Worm (Caenorhabditis elegans): Measurements from ENCODE around the gene clh-2.
A peak's percentile ranks its signal among the peaks of the same experiment; 100 is the strongest.

clh-2 gene

ce11 chrII:11345570-11346029, 6.1 kb upstream of the clh-2 start, which contains the start of gene nduf-11 (continued):
- TF ChIP-seq elt-3 (tag; optimal IDR thresholded peaks at IDR 0.05) = no peak
- TF ChIP-seq ztf-1 (GFP tag; conservative IDR thresholded peaks at IDR 0.05) = no peak
- peak; percentile 77 for TF ChIP-seq sem-4 (tag; optimal IDR thresholded peaks at IDR 0.05)
- TF ChIP-seq sma-3 (GFP tag; optimal IDR thresholded peaks at IDR 0.05) = peak; percentile 84
- no peak for TF ChIP-seq blmp-1 (tag; optimal IDR thresholded peaks at IDR 0.05; ENCODE audit: insufficient read depth)
- TF ChIP-seq unc-39 (tag; optimal IDR thresholded peaks at IDR 0.05) = no peak
- no peak for TF ChIP-seq dmd-4 (tag; optimal IDR thresholded peaks at IDR 0.05)
- TF ChIP-seq egl-27 (tag; optimal IDR thresholded peaks at IDR 0.05) = peak; percentile 4
- TF ChIP-seq ztf-4 (tag; optimal IDR thresholded peaks at IDR 0.05) = peak; percentile 65
- TF ChIP-seq ztf-11 (tag; optimal IDR thresholded peaks at IDR 0.05) = no peak
- TF ChIP-seq aly-2 (tag; optimal IDR thresholded peaks at IDR 0.05) = no peak
- TF ChIP-seq mdl-1 (tag; optimal IDR thresholded peaks at IDR 0.05) = peak in 1 of 2 experiments; percentile 7
- peak; percentile 91 for TF ChIP-seq sma-9 (GFP tag; optimal IDR thresholded peaks at IDR 0.05)
- no peak for TF ChIP-seq sma-9 (tag; optimal IDR thresholded peaks at IDR 0.05)

- peak; percentile 89 for TF ChIP-seq gmeb-1 (tag; optimal IDR thresholded peaks at IDR 0.05)
- TF ChIP-seq nhr-129 (tag; optimal IDR thresholded peaks at IDR 0.05) = peak; percentile 68
- peak; percentile 51 for TF ChIP-seq snpc-4 (tag; optimal IDR thresholded peaks at IDR 0.05)
- no peak for TF ChIP-seq ZK546.5 (tag; optimal IDR thresholded peaks at IDR 0.05)
- peak; percentile 63 for TF ChIP-seq unc-55 (GFP tag; optimal IDR thresholded peaks at IDR 0.05)
- peak; percentile 45 to 78 for TF ChIP-seq lsy-2 (tag; optimal IDR thresholded peaks at IDR 0.05)
- TF ChIP-seq fos-1 (tag; optimal IDR thresholded peaks at IDR 0.05) = peak; percentile 47
- peak; percentile 50 for TF ChIP-seq nhr-10 (tag; optimal IDR thresholded peaks at IDR 0.05)
- no peak for TF ChIP-seq ama-1 (optimal IDR thresholded peaks at IDR 0.05)
- TF ChIP-seq sma-3 (GFP tag; optimal IDR thresholded peaks at IDR 0.05) = peak; percentile 62
- no peak for TF ChIP-seq unc-39 (tag; optimal IDR thresholded peaks at IDR 0.05)
- TF ChIP-seq elt-3 (tag; optimal IDR thresholded peaks at IDR 0.05) = no peak
- TF ChIP-seq nhr-6 (tag; optimal IDR thresholded peaks at IDR 0.05) = peak; percentile 79
- no peak for TF ChIP-seq nhr-11 (tag; optimal IDR thresholded peaks at IDR 0.05)
- peak in 1 of 2 experiments; percentile 18 for TF ChIP-seq mdl-1 (tag; optimal IDR thresholded peaks at IDR 0.05)
- TF ChIP-seq mab-5 (tag; optimal IDR thresholded peaks at IDR 0.05) = no peak
- no peak for TF ChIP-seq Y55F3AM.14 (GFP tag; optimal IDR thresholded peaks at IDR 0.05)
- peak; percentile 65 for TF ChIP-seq sma-9 (GFP tag; optimal IDR thresholded peaks at IDR 0.05)
- TF ChIP-seq sma-9 (tag; optimal IDR thresholded peaks at IDR 0.05) = no peak
- TF ChIP-seq nhr-12 (tag; optimal IDR thresholded peaks at IDR 0.05) = no peak
- no peak for TF ChIP-seq ztf-1 (GFP tag; conservative IDR thresholded peaks at IDR 0.05)
- peak; percentile 73 for TF ChIP-seq skn-1 (tag; optimal IDR thresholded peaks at IDR 0.05)
- no peak for TF ChIP-seq unc-62 (GFP tag; optimal IDR thresholded peaks at IDR 0.05)
- TF ChIP-seq F13H6.1 (tag; optimal IDR thresholded peaks at IDR 0.05) = peak; percentile 80
- TF ChIP-seq mbf-1 (tag; optimal IDR thresholded peaks at IDR 0.05) = no peak
- no peak for TF ChIP-seq alr-1 (tag; optimal IDR thresholded peaks at IDR 0.05)
- TF ChIP-seq blmp-1 (tag; optimal IDR thresholded peaks at IDR 0.05; ENCODE audit: insufficient read depth) = peak; percentile 44
- no peak for TF ChIP-seq elt-1 (tag; optimal IDR thresholded peaks at IDR 0.05)
- peak; percentile 85 for TF ChIP-seq C34F6.9 (tag; optimal IDR thresholded peaks at IDR 0.05)
- peak; percentile 23 for TF ChIP-seq ceh-16 (tag; optimal IDR thresholded peaks at IDR 0.05)
- no peak for TF ChIP-seq egl-27 (tag; optimal IDR thresholded peaks at IDR 0.05)
- TF ChIP-seq lin-39 (tag; optimal IDR thresholded peaks at IDR 0.05) = no peak
- peak; percentile 64 for TF ChIP-seq sem-4 (tag; optimal IDR thresholded peaks at IDR 0.05)
- TF ChIP-seq peb-1 (tag; optimal IDR thresholded peaks at IDR 0.05) = no peak
- peak; percentile 79 for TF ChIP-seq nhr-21 (tag; optimal IDR thresholded peaks at IDR 0.05)
- no peak for TF ChIP-seq dmd-4 (tag; optimal IDR thresholded peaks at IDR 0.05)
- peak; percentile 89 for TF ChIP-seq crh-2 (tag; optimal IDR thresholded peaks at IDR 0.05)
- TF ChIP-seq nhr-25 (tag; optimal IDR thresholded peaks at IDR 0.05) = peak; percentile 70
- TF ChIP-seq aly-2 (tag; optimal IDR thresholded peaks at IDR 0.05) = no peak
- no peak for TF ChIP-seq R02D3.7 (tag; optimal IDR thresholded peaks at IDR 0.05)
- peak; percentile 39 for TF ChIP-seq lin-13 (GFP tag; optimal IDR thresholded peaks at IDR 0.05)
- TF ChIP-seq nhr-23 (tag; optimal IDR thresholded peaks at IDR 0.05) = no peak
- no peak for TF ChIP-seq ceh-82 (tag; optimal IDR thresholded peaks at IDR 0.05)
- TF ChIP-seq zag-1 (tag; optimal IDR thresholded peaks at IDR 0.05) = peak; percentile 34
- peak; percentile 71 for TF ChIP-seq ztf-4 (tag; optimal IDR thresholded peaks at IDR 0.05)
- no peak for TF ChIP-seq nhr-237 (tag; optimal IDR thresholded peaks at IDR 0.05)
- no peak for TF ChIP-seq nhr-77 (tag; optimal IDR thresholded peaks at IDR 0.05)
- no peak for TF ChIP-seq ztf-11 (tag; optimal IDR thresholded peaks at IDR 0.05)
- peak; percentile 42 for TF ChIP-seq lin-11 (tag; optimal IDR thresholded peaks at IDR 0.05)
These were observed 3.7 kb upstream of the clh-2 start, which contains the start of the genes B0491.6 and pigm-1 for ce11 chrII:11347878-11348556. Gene B0491.6 (minus strand): TSS chrII:11348343. Gene pigm-1 (plus strand): TSS chrII:11348445.
